Worm (Caenorhabditis elegans) whole organism, young adult: Measurements from ENCODE around the gene clc-28.
A peak's percentile ranks its signal among the peaks of the same experiment; 100 is the strongest.

ENCODE experiments used
- B0019.2 ChIP-seq: fragments of 200-800 bp; sonication (Bioruptor generic); conservative IDR thresholded peaks from 2 replicates; pipeline ENCODE4 v1.3.6; 2022; ENCODE audit warnings: missing genetic modification reagents, missing genetic modification characterization, missing compliant biosample characterization
- B0035.1 ChIP-seq: sonication (generic microtip); optimal IDR thresholded peaks from 2 replicates; lab custom pipeline; 2016; ENCODE audit warnings: missing genetic modification characterization, mild to moderate bottlenecking, missing compliant biosample characterization, missing genotype, missing genetic modification reagents
- B0261.1 ChIP-seq: sonication (generic microtip); optimal IDR thresholded peaks from 2 replicates; lab custom pipeline; 2016; ENCODE audit warnings: mild to moderate bottlenecking, missing genetic modification characterization, moderate library complexity, missing compliant biosample characterization
- C17E4.6 ChIP-seq: fragments of 200-800 bp; sonication (Bioruptor generic); IDR thresholded peaks from 2 replicates; pipeline ENCODE4 v1.3.6; 2022; ENCODE audit warnings: missing genetic modification reagents, missing genetic modification characterization, missing compliant biosample characterization
- F23B12.7 ChIP-seq: sonication (generic microtip); optimal IDR thresholded peaks from 2 replicates; lab custom pipeline; 2017; ENCODE audit warnings: missing genetic modification characterization, mild to moderate bottlenecking, missing compliant biosample characterization, antibody characterized with exemption, moderate library complexity; ENCODE audit not compliant: insufficient read depth
- F49E8.2 ChIP-seq: sonication (generic microtip); optimal IDR thresholded peaks from 3 replicates; lab custom pipeline; 2017; ENCODE audit warnings: missing genetic modification characterization, mild to moderate bottlenecking, missing compliant biosample characterization, antibody characterized with exemption, moderate library complexity; ENCODE audit not compliant: insufficient read depth
- F55B11.4 ChIP-seq: sonication (generic microtip); optimal IDR thresholded peaks from 2 replicates; lab custom pipeline; 2016; ENCODE audit warnings: missing compliant biosample characterization, missing genetic modification characterization, borderline replicate concordance; ENCODE audit not compliant: insufficient read depth
- F57A8.1 ChIP-seq: fragments of 200-800 bp; sonication (Bioruptor generic); optimal IDR thresholded peaks from 2 replicates; lab custom pipeline; 2018; ENCODE audit warnings: mild to moderate bottlenecking, missing genetic modification characterization, moderate library complexity, missing compliant biosample characterization
- F57C9.4 ChIP-seq: sonication (generic microtip); optimal IDR thresholded peaks from 2 replicates; lab custom pipeline; 2017; ENCODE audit warnings: mild to moderate bottlenecking, missing genetic modification characterization, missing compliant biosample characterization
- T26A5.8 ChIP-seq: sonication (generic microtip); optimal IDR thresholded peaks from 2 replicates; lab custom pipeline; 2016; ENCODE audit warnings: missing genetic modification characterization, missing compliant biosample characterization
- Y56A3A.18 ChIP-seq: fragments of 200-800 bp; sonication (Bioruptor generic); IDR thresholded peaks from 2 replicates; pipeline ENCODE4 v1.3.6; 2022; ENCODE audit warnings: missing genetic modification reagents, missing genetic modification characterization, missing compliant biosample characterization
- Y95B8A.8 ChIP-seq: fragments of 200-800 bp; sonication (Bioruptor generic); IDR thresholded peaks from 2 replicates; pipeline ENCODE4 v1.3.6; 2022; ENCODE audit warnings: missing genetic modification reagents, missing genetic modification characterization, missing compliant biosample characterization
- aptf-2 ChIP-seq: fragments of 200-800 bp; sonication (Bioruptor generic); conservative IDR thresholded peaks from 2 replicates; pipeline ENCODE4 v1.3.6; 2022; ENCODE audit warnings: missing genetic modification reagents, missing genetic modification characterization, missing compliant biosample characterization
- athp-1 ChIP-seq: sonication (generic microtip); optimal IDR thresholded peaks from 2 replicates; lab custom pipeline; 2017; ENCODE audit warnings: mild to moderate bottlenecking, missing genetic modification characterization, missing compliant biosample characterization
- attf-5 ChIP-seq: fragments of 200-800 bp; sonication (Bioruptor generic); optimal IDR thresholded peaks from 2 replicates; lab custom pipeline; 2018; ENCODE audit warnings: mild to moderate bottlenecking, missing genetic modification characterization, missing compliant biosample characterization
- bed-2 ChIP-seq: fragments of 200-800 bp; sonication (Bioruptor generic); IDR thresholded peaks from 2 replicates; pipeline ENCODE4 v1.3.6; 2022; ENCODE audit warnings: missing genetic modification reagents, missing genetic modification characterization, missing compliant biosample characterization
- ccch-3 ChIP-seq: fragments of 200-800 bp; sonication (Bioruptor generic); optimal IDR thresholded peaks from 2 replicates; lab custom pipeline; 2018; ENCODE audit warnings: mild to moderate bottlenecking, missing genetic modification characterization, missing compliant biosample characterization
- ceh-40 ChIP-seq: fragments of 200-800 bp; sonication (Bioruptor generic); IDR thresholded peaks from 2 replicates; pipeline ENCODE4 v1.3.6; 2022; ENCODE audit warnings: missing genetic modification characterization, missing compliant biosample characterization
- ceh-58 ChIP-seq: fragments of 200-800 bp; sonication (Bioruptor generic); IDR thresholded peaks from 2 replicates; pipeline ENCODE4 v1.3.6; 2022; ENCODE audit warnings: missing genetic modification characterization, missing compliant biosample characterization
- chd-7 ChIP-seq: sonication (generic microtip); optimal IDR thresholded peaks from 2 replicates; lab custom pipeline; 2016; ENCODE audit warnings: mild to moderate bottlenecking, missing genetic modification characterization, moderate library complexity, missing compliant biosample characterization
- efl-1 ChIP-seq: fragments of 150-350 bp; optimal IDR thresholded peaks from 2 replicates; lab custom pipeline; 2014; ENCODE audit warnings: missing biosample characterization, missing genetic modification reagents, missing genetic modification characterization
- ets-4 ChIP-seq: fragments of 200-800 bp; sonication (Bioruptor generic); optimal IDR thresholded peaks from 2 replicates; lab custom pipeline; 2018; ENCODE audit warnings: mild to moderate bottlenecking, missing genetic modification characterization, missing compliant biosample characterization
- fkh-3 ChIP-seq: sonication (generic microtip); optimal IDR thresholded peaks from 2 replicates; lab custom pipeline; 2016; ENCODE audit warnings: mild to moderate bottlenecking, missing genetic modification characterization, missing compliant biosample characterization
- him-1 ChIP-seq: sonication (generic microtip); optimal IDR thresholded peaks from 2 replicates; lab custom pipeline; 2016; ENCODE audit warnings: missing genotype, missing genetic modification reagents, missing genetic modification characterization, missing compliant biosample characterization
- hlh-12 ChIP-seq: sonication (generic microtip); optimal IDR thresholded peaks from 2 replicates; lab custom pipeline; 2016; ENCODE audit warnings: missing genetic modification characterization, missing compliant biosample characterization
- hmg-20 ChIP-seq: fragments of 200-800 bp; sonication (Bioruptor generic); IDR thresholded peaks from 2 replicates; pipeline ENCODE4 v1.3.6; 2022; ENCODE audit warnings: missing genetic modification reagents, missing genetic modification characterization, missing compliant biosample characterization
- hrde-1 ChIP-seq: sonication (generic microtip); optimal IDR thresholded peaks from 2 replicates; lab custom pipeline; 2016; ENCODE audit warnings: missing genetic modification characterization, mild to moderate bottlenecking, missing compliant biosample characterization, moderate library complexity, missing genotype, missing genetic modification reagents, borderline replicate concordance
- hsf-1 ChIP-seq: fragments of 200-800 bp; sonication (Bioruptor generic); IDR thresholded peaks from 2 replicates; pipeline ENCODE4 v1.3.6; 2022; ENCODE audit warnings: missing genetic modification reagents, missing genetic modification characterization, missing compliant biosample characterization
- lag-1 ChIP-seq: fragments of 200-800 bp; sonication (Bioruptor generic); IDR thresholded peaks from 2 replicates; pipeline ENCODE4 v1.3.6; 2022; ENCODE audit warnings: missing genetic modification reagents, missing genetic modification characterization, missing compliant biosample characterization
- lin-26 ChIP-seq: fragments of 200-800 bp; sonication (Bioruptor generic); IDR thresholded peaks from 2 replicates; pipeline ENCODE4 v1.3.6; 2022; ENCODE audit warnings: missing genetic modification reagents, missing genetic modification characterization, missing compliant biosample characterization
- lin-54 ChIP-seq: fragments of 200-800 bp; sonication (Bioruptor generic); optimal IDR thresholded peaks from 2 replicates; lab custom pipeline; 2018; ENCODE audit warnings: mild to moderate bottlenecking, missing genetic modification characterization, missing compliant biosample characterization
- lir-1 ChIP-seq: fragments of 200-800 bp; sonication (Bioruptor generic); conservative IDR thresholded peaks from 2 replicates; pipeline ENCODE4 v1.3.6; 2022; ENCODE audit warnings: missing genetic modification reagents, missing genetic modification characterization, missing compliant biosample characterization
- madf-10 ChIP-seq: sonication (generic microtip); optimal IDR thresholded peaks from 2 replicates; lab custom pipeline; 2016; ENCODE audit warnings: mild to moderate bottlenecking, missing genetic modification characterization, missing compliant biosample characterization
- madf-3 ChIP-seq: fragments of 200-800 bp; sonication (Bioruptor generic); IDR thresholded peaks from 2 replicates; pipeline ENCODE4 v1.3.6; 2022; ENCODE audit warnings: missing genetic modification reagents, missing genetic modification characterization, missing compliant biosample characterization
- mcd-1 ChIP-seq: fragments of 200-800 bp; sonication (Bioruptor generic); IDR thresholded peaks from 2 replicates; pipeline ENCODE4 v1.3.6; 2022; ENCODE audit warnings: missing genetic modification reagents, missing genetic modification characterization, missing compliant biosample characterization
- mel-28 ChIP-seq: sonication (generic microtip); optimal IDR thresholded peaks from 2 replicates; lab custom pipeline; 2016; ENCODE audit warnings: borderline replicate concordance, mild to moderate bottlenecking, missing genetic modification characterization, missing compliant biosample characterization
- nhr-27 ChIP-seq: fragments of 200-800 bp; sonication (Bioruptor generic); optimal IDR thresholded peaks from 2 replicates; lab custom pipeline; 2018; ENCODE audit warnings: mild to moderate bottlenecking, missing genetic modification characterization, moderate library complexity, missing compliant biosample characterization
- pbrm-1 ChIP-seq: fragments of 200-800 bp; sonication (Bioruptor generic); IDR thresholded peaks from 2 replicates; pipeline ENCODE4 v1.3.6; 2022; ENCODE audit warnings: missing genetic modification reagents, missing genetic modification characterization, missing compliant biosample characterization
- pha-4 ChIP-seq: fragments of 150-350 bp; sonication (generic microtip); optimal IDR thresholded peaks from 2 replicates; lab custom pipeline; 2014; ENCODE audit warnings: missing biosample characterization, missing genetic modification reagents, missing genetic modification characterization
- snpc-1.1 ChIP-seq: sonication (generic microtip); optimal IDR thresholded peaks from 2 replicates; lab custom pipeline; 2017; ENCODE audit warnings: missing genetic modification characterization, mild to moderate bottlenecking, missing compliant biosample characterization, antibody characterized with exemption, moderate library complexity, missing genotype, missing genetic modification reagents; ENCODE audit not compliant: insufficient read depth
- snpc-1.3 ChIP-seq: sonication (generic microtip); optimal IDR thresholded peaks from 2 replicates; lab custom pipeline; 2017; ENCODE audit warnings: missing genetic modification characterization, mild to moderate bottlenecking, missing compliant biosample characterization, antibody characterized with exemption, moderate library complexity, missing genotype, missing genetic modification reagents; ENCODE audit not compliant: insufficient read depth
- somi-1 ChIP-seq: fragments of 200-800 bp; sonication (Bioruptor generic); optimal IDR thresholded peaks from 2 replicates; lab custom pipeline; 2018; ENCODE audit warnings: mild to moderate bottlenecking, missing genetic modification characterization, missing compliant biosample characterization
- tlf-1 ChIP-seq: fragments of 200-800 bp; sonication (Bioruptor generic); optimal IDR thresholded peaks from 2 replicates; lab custom pipeline; 2018; ENCODE audit warnings: mild to moderate bottlenecking, missing genetic modification characterization, missing compliant biosample characterization
- zfh-2 ChIP-seq: fragments of 200-800 bp; sonication (Bioruptor generic); conservative IDR thresholded peaks from 2 replicates; pipeline ENCODE4 v1.3.6; 2022; ENCODE audit warnings: missing genetic modification reagents, missing genetic modification characterization, missing compliant biosample characterization
- zim-3 ChIP-seq: sonication (generic microtip); optimal IDR thresholded peaks from 2 replicates; lab custom pipeline; 2017; ENCODE audit warnings: mild to moderate bottlenecking, missing genetic modification characterization, moderate library complexity, missing compliant biosample characterization
- ztf-18 ChIP-seq: sonication (generic microtip); optimal IDR thresholded peaks from 2 replicates; lab custom pipeline; 2016; ENCODE audit warnings: missing genotype, mild to moderate bottlenecking, missing genetic modification characterization, missing compliant biosample characterization
- ztf-26 ChIP-seq: sonication (generic microtip); optimal IDR thresholded peaks from 2 replicates; lab custom pipeline; 2017; ENCODE audit warnings: missing genetic modification characterization, missing compliant biosample characterization
- ztf-3 ChIP-seq: fragments of 200-800 bp; sonication (Bioruptor generic); optimal IDR thresholded peaks from 2 replicates; lab custom pipeline; 2018; ENCODE audit warnings: mild to moderate bottlenecking, missing genetic modification characterization, missing compliant biosample characterization

Gene clc-28

ce11 chrIII:8307356-8307755 is 31.9 kb downstream of the clc-28 start, which contains the start of the genes F10E9.7 and F10E9.5 (continued):
- TF ChIP-seq attf-5 (GFP tag; lab: Kevin White, UChicago) = peak; percentile 75
- peak; percentile 85 for TF ChIP-seq lin-54
- no peak for TF ChIP-seq F55B11.4
- TF ChIP-seq T26A5.8 = no peak
- peak; percentile 73 for TF ChIP-seq B0019.2
- peak; percentile 44 for TF ChIP-seq F57A8.1
- TF ChIP-seq zim-3 = peak; percentile 36
- peak; percentile 62; the same call in 1 of the 2 replicates for TF ChIP-seq bed-2 (GFP tag; lab: Robert Waterston, UW)
- TF ChIP-seq Y56A3A.18 (GFP tag; lab: Robert Waterston, UW) = no peak
- peak; percentile 19 for TF ChIP-seq B0261.1
- TF ChIP-seq hmg-20 = 0 out of 2 replicates have a peak, but pooled peaks have one; percentile 30
- TF ChIP-seq hlh-12 (tag; lab: Kevin White, UChicago) = no peak
- TF ChIP-seq snpc-1.1 (tag; lab: Kevin White, UChicago) = peak; percentile 46
- TF ChIP-seq B0035.1 (tag; lab: Kevin White, UChicago) = peak; percentile 45
- peak; percentile 89 for TF ChIP-seq ceh-40
- TF ChIP-seq F23B12.7 (tag; lab: Kevin White, UChicago) = peak; percentile 67
- TF ChIP-seq F57C9.4 (tag; lab: Kevin White, UChicago) = peak; percentile 8
- no peak for TF ChIP-seq ceh-58
- TF ChIP-seq madf-3 (GFP tag; lab: Robert Waterston, UW) = peak; percentile 78; the same call in 1 of the 2 replicates
- TF ChIP-seq ccch-3 (GFP tag; lab: Kevin White, UChicago) = peak; percentile 82
- TF ChIP-seq C17E4.6 (GFP tag; lab: Robert Waterston, UW) = no peak
- TF ChIP-seq him-1 (tag; lab: Kevin White, UChicago) = peak; percentile 38
- TF ChIP-seq madf-10 (tag; lab: Kevin White, UChicago) = peak; percentile 83
- TF ChIP-seq F49E8.2 = no peak
- no peak for TF ChIP-seq Y95B8A.8
- no peak for TF ChIP-seq fkh-3 (tag; lab: Kevin White, UChicago)
- TF ChIP-seq pbrm-1 (GFP tag; lab: Robert Waterston, UW) = no peak
- peak; percentile 73; the same call in 1 of the 2 replicates for TF ChIP-seq mcd-1 (GFP tag; lab: Robert Waterston, UW)
- no peak for TF ChIP-seq ets-4 (GFP tag; lab: Kevin White, UChicago)
- no peak for TF ChIP-seq lag-1 (GFP tag; lab: Robert Waterston, UW)
- peak; percentile 46 for TF ChIP-seq tlf-1
- TF ChIP-seq mel-28 = no peak
- TF ChIP-seq lin-26 (GFP tag; lab: Robert Waterston, UW) = no peak
- no peak for TF ChIP-seq pha-4 (tag; lab: Kevin White, UChicago)
- TF ChIP-seq hsf-1 (GFP tag; lab: Robert Waterston, UW) = 0 out of 2 replicates have a peak, but pooled peaks have one; percentile 48
- TF ChIP-seq nhr-27 (tag; lab: Kevin White, UChicago) = no peak
- TF ChIP-seq aptf-2 (GFP tag; lab: Robert Waterston, UW) = peak; percentile 84
- TF ChIP-seq chd-7 = no peak
- TF ChIP-seq somi-1 (GFP tag; lab: Kevin White, UChicago) = peak; percentile 21
- TF ChIP-seq ztf-18 (tag; lab: Kevin White, UChicago) = peak; percentile 22
- TF ChIP-seq efl-1 (GFP tag; lab: Kevin White, UChicago) = peak; percentile 56
- TF ChIP-seq lir-1 = peak; percentile 75; the same call in 1 of the 2 replicates
- no peak for TF ChIP-seq zfh-2 (GFP tag; lab: Robert Waterston, UW)
- peak; percentile 82 for TF ChIP-seq hrde-1
- peak; percentile 62 for TF ChIP-seq snpc-1.3 (tag; lab: Kevin White, UChicago)
- no peak for TF ChIP-seq ztf-26
- peak; percentile 37 for TF ChIP-seq athp-1
- no peak for TF ChIP-seq ztf-3 (GFP tag; lab: Kevin White, UChicago)
